Fruit fly (Drosophila melanogaster) whole organism, embryonic: ENCODE data around the gene CG32483.

Source experiments
- CG10147 ChIP-seq: fragments of 200-800 bp; sonication (Bioruptor generic); optimal IDR thresholded peaks from 2 replicates; lab custom pipeline; 2019; ENCODE audit warnings: missing biosample characterization, mild to moderate bottlenecking, missing genetic modification characterization, moderate library complexity
- CG13894 ChIP-seq: fragments of 200-800 bp; sonication (Bioruptor generic); optimal IDR thresholded peaks from 3 replicates; lab custom pipeline; 2018; ENCODE audit warnings: missing biosample characterization, mild to moderate bottlenecking, missing genetic modification characterization, moderate library complexity
- Lpt ChIP-seq: fragments of >200 bp; optimal IDR thresholded peaks from 2 replicates; lab custom pipeline; 2018; ENCODE audit warnings: missing biosample characterization, missing genetic modification characterization
- Scr ChIP-seq: fragments of 200-800 bp; sonication (Bioruptor generic); IDR thresholded peaks from 2 replicates; pipeline ENCODE4 v1.3.6; 2022; ENCODE audit warnings: missing biosample characterization, missing genetic modification characterization; ENCODE audit not compliant: partially characterized antibody
- ase ChIP-seq: fragments of 200-800 bp; sonication (Bioruptor generic); IDR thresholded peaks from 3 replicates; pipeline ENCODE4 v1.3.6; 2022; ENCODE audit warnings: missing biosample characterization, missing genetic modification characterization
- chm ChIP-seq: fragments of 200-800 bp; sonication (Bioruptor generic); IDR thresholded peaks from 2 replicates; pipeline ENCODE4 v1.3.6; 2022; ENCODE audit warnings: missing biosample characterization, missing genetic modification characterization
- crol ChIP-seq: fragments of 200-800 bp; sonication (Bioruptor generic); IDR thresholded peaks from 2 replicates; pipeline ENCODE4 v1.3.6; 2022; ENCODE audit warnings: missing biosample characterization, missing genetic modification characterization
- eyg ChIP-seq: fragments of 200-800 bp; sonication (Bioruptor generic); optimal IDR thresholded peaks from 3 replicates; lab custom pipeline; 2016; ENCODE audit warnings: missing biosample characterization, missing genetic modification characterization
- gsb-n ChIP-seq: fragments of 200-800 bp; sonication (Bioruptor generic); optimal IDR thresholded peaks from 3 replicates; lab custom pipeline; 2018; ENCODE audit warnings: missing biosample characterization, mild to moderate bottlenecking, missing genetic modification characterization
- jing ChIP-seq: fragments of 200-800 bp; sonication (Bioruptor generic); optimal IDR thresholded peaks from 2 replicates; lab custom pipeline; 2018; ENCODE audit warnings: missing biosample characterization, mild to moderate bottlenecking, missing genetic modification characterization
- sd ChIP-seq: fragments of 200-800 bp; sonication (Bioruptor generic); optimal IDR thresholded peaks from 3 replicates; lab custom pipeline; 2018; ENCODE audit warnings: missing biosample characterization, mild to moderate bottlenecking, missing genetic modification characterization, moderate library complexity

DNA sequence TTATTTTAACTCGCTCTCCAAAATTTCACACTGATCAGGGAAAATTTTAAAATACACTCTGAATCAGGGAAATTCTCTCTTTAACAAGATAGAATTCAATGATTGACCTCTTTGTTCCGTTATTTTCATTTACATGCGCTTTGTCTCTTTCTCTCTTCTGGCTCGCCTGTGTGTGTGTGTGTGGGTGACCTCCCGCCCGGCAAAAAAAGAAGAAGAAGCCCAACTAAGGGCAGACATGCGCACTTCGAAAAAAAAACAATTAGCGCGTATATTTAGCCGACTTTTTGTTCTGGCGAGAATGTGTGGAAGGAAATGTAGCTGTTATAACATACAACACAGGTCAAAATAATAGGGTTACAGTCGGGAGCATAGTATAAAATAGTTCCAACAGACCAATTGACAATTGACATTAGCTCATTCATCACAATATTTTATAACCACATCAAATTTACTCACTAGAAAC, 7.4 kb downstream of the CG32483 start, which contains the start of gene CG3386:
- TF ChIP-seq chm (GFP tag; lab: Robert Waterston, UW) (no peak), Scr (no peak), ase (GFP tag; lab: Robert Waterston, UW) (no peak), Lpt (GFP tag; lab: Kevin White, UChicago) (no peak), CG10147 (GFP tag; lab: Kevin White, UChicago) (no peak), sd (tag; lab: Kevin White, UChicago) (no peak), eyg (GFP tag; lab: Kevin White, UChicago) (no peak), jing (GFP tag; lab: Kevin White, UChicago) (no peak), crol (GFP tag; lab: Robert Waterston, UW) (no peak), gsb-n (tag; lab: Kevin White, UChicago) (no peak), CG13894 (tag; lab: Kevin White, UChicago) (no peak)
